Fruit fly (Drosophila melanogaster) whole organism, embryonic: ENCODE measurements around the gene CG46440.

ENCODE experiments used
- Bteb2 ChIP-seq: fragments of 200-800 bp; sonication (Bioruptor generic); optimal IDR thresholded peaks from 2 replicates; lab custom pipeline; 2016; ENCODE audit warnings: missing biosample characterization, missing genetic modification characterization
- CG11398 ChIP-seq: fragments of 200-800 bp; sonication (Bioruptor generic); optimal IDR thresholded peaks from 2 replicates; lab custom pipeline; 2016; ENCODE audit warnings: missing biosample characterization, missing genetic modification characterization
- CG11504 ChIP-seq: fragments of 200-800 bp; sonication (Bioruptor generic); optimal IDR thresholded peaks from 3 replicates; lab custom pipeline; 2019; ENCODE audit warnings: missing biosample characterization, mild to moderate bottlenecking, missing genetic modification characterization, moderate library complexity
- CG11560 ChIP-seq: fragments of 200-800 bp; sonication (Bioruptor generic); IDR thresholded peaks from 3 replicates; pipeline ENCODE4 v1.3.6; 2022; ENCODE audit warnings: missing biosample characterization, missing genetic modification characterization
- CG12155 ChIP-seq: fragments of 200-800 bp; sonication (Bioruptor generic); optimal IDR thresholded peaks from 3 replicates; lab custom pipeline; 2016; ENCODE audit warnings: missing biosample characterization, missing genetic modification characterization
- CG12219 ChIP-seq: fragments of 200-800 bp; sonication (Bioruptor generic); optimal IDR thresholded peaks from 3 replicates; lab custom pipeline; 2018; ENCODE audit warnings: missing biosample characterization, mild to moderate bottlenecking, missing genetic modification characterization
- CG12236 ChIP-seq: fragments of 200-800 bp; sonication (Bioruptor generic); optimal IDR thresholded peaks from 2 replicates; lab custom pipeline; 2016; ENCODE audit warnings: missing biosample characterization, missing genetic modification characterization
- CG12659 ChIP-seq: fragments of 200-800 bp; sonication (Bioruptor generic); optimal IDR thresholded peaks from 3 replicates; lab custom pipeline; 2017; ENCODE audit warnings: mild to moderate bottlenecking, missing biosample characterization, missing genetic modification reagents, missing genetic modification characterization
- CG13287 ChIP-seq: fragments of 200-800 bp; sonication (Bioruptor generic); IDR thresholded peaks from 2 replicates; pipeline ENCODE4 v1.3.6; 2022; ENCODE audit warnings: missing biosample characterization, missing genetic modification characterization; ENCODE audit not compliant: partially characterized antibody
- CG13424 ChIP-seq: fragments of 200-800 bp; sonication (Bioruptor generic); optimal IDR thresholded peaks from 2 replicates; lab custom pipeline; 2019; ENCODE audit warnings: missing biosample characterization, mild to moderate bottlenecking, missing genetic modification characterization, moderate library complexity
- CG13894 ChIP-seq: fragments of 200-800 bp; sonication (Bioruptor generic); optimal IDR thresholded peaks from 3 replicates; lab custom pipeline; 2018; ENCODE audit warnings: missing biosample characterization, mild to moderate bottlenecking, missing genetic modification characterization, moderate library complexity
- CG15696 ChIP-seq: fragments of 200-800 bp; sonication (Bioruptor generic); optimal IDR thresholded peaks from 2 replicates; lab custom pipeline; 2019; ENCODE audit warnings: missing biosample characterization, mild to moderate bottlenecking, missing genetic modification characterization, moderate library complexity
- CG17568 ChIP-seq: fragments of 200-800 bp; sonication (Bioruptor generic); optimal IDR thresholded peaks from 2 replicates; lab custom pipeline; 2018; ENCODE audit warnings: missing biosample characterization, mild to moderate bottlenecking, missing genetic modification characterization, moderate library complexity
- CG18476 ChIP-seq: fragments of 200-800 bp; sonication (Bioruptor generic); optimal IDR thresholded peaks from 2 replicates; lab custom pipeline; 2016; ENCODE audit warnings: missing biosample characterization, mild to moderate bottlenecking, missing genetic modification characterization
- CG2129 ChIP-seq: fragments of 200-800 bp; sonication (Bioruptor generic); IDR thresholded peaks from 2 replicates; pipeline ENCODE4 v1.3.6; 2022; ENCODE audit warnings: missing biosample characterization, missing genetic modification characterization; ENCODE audit not compliant: partially characterized antibody
- CG32532 ChIP-seq: fragments of 200-800 bp; sonication (Bioruptor generic); IDR thresholded peaks from 2 replicates; pipeline ENCODE4 v1.3.6; 2022; ENCODE audit warnings: missing biosample characterization, missing genetic modification characterization
- CG5245 ChIP-seq: fragments of 200-800 bp; sonication (Bioruptor generic); optimal IDR thresholded peaks from 3 replicates; lab custom pipeline; 2016; ENCODE audit warnings: missing biosample characterization, missing genetic modification characterization
- CG5953 ChIP-seq: fragments of 200-800 bp; sonication (Bioruptor generic); IDR thresholded peaks from 2 replicates; pipeline ENCODE4 v1.3.6; 2022; ENCODE audit warnings: missing biosample characterization, missing genetic modification characterization
- CG6654 ChIP-seq: fragments of 200-800 bp; sonication (Bioruptor generic); optimal IDR thresholded peaks from 2 replicates; lab custom pipeline; 2017; ENCODE audit warnings: missing biosample characterization, mild to moderate bottlenecking, missing genetic modification characterization
- CG6689 ChIP-seq: fragments of 200-800 bp; sonication (Bioruptor generic); IDR thresholded peaks from 2 replicates; pipeline ENCODE4 v1.3.6; 2022; ENCODE audit warnings: missing biosample characterization, missing genetic modification characterization
- CG6854 ChIP-seq: fragments of 200-800 bp; sonication (Bioruptor generic); optimal IDR thresholded peaks from 3 replicates; lab custom pipeline; 2017; ENCODE audit warnings: missing biosample characterization, mild to moderate bottlenecking, missing genetic modification characterization
- CG8388 ChIP-seq: fragments of 200-800 bp; sonication (Bioruptor generic); optimal IDR thresholded peaks from 2 replicates; lab custom pipeline; 2019; ENCODE audit warnings: missing biosample characterization, mild to moderate bottlenecking, missing genetic modification characterization, moderate library complexity
- D19B ChIP-seq: fragments of 200-800 bp; sonication (Bioruptor generic); optimal IDR thresholded peaks from 2 replicates; lab custom pipeline; 2017; ENCODE audit warnings: missing biosample characterization, mild to moderate bottlenecking, missing genetic modification characterization
- Drgx ChIP-seq: fragments of 200-800 bp; sonication (Bioruptor generic); IDR thresholded peaks from 2 replicates; pipeline ENCODE4 v1.3.6; 2022; ENCODE audit warnings: missing biosample characterization, missing genetic modification characterization
- Ets97D ChIP-seq: fragments of 200-800 bp; sonication (Bioruptor generic); optimal IDR thresholded peaks from 3 replicates; lab custom pipeline; 2016; ENCODE audit warnings: missing biosample characterization, missing genetic modification characterization
- MBD-R2 ChIP-seq: fragments of 200-800 bp; sonication (Bioruptor generic); IDR thresholded peaks from 2 replicates; pipeline ENCODE4 v1.3.6; 2022; ENCODE audit warnings: missing biosample characterization, missing genetic modification characterization
- Mad ChIP-seq: fragments of 200-800 bp; sonication (Bioruptor generic); optimal IDR thresholded peaks from 2 replicates; lab custom pipeline; 2016; ENCODE audit warnings: missing biosample characterization, missing genetic modification characterization
- Mrtf ChIP-seq: fragments of 200-800 bp; sonication (Bioruptor generic); IDR thresholded peaks from 3 replicates; pipeline ENCODE4 v1.3.6; 2022; ENCODE audit warnings: missing biosample characterization, missing genetic modification characterization
- NFAT ChIP-seq: fragments of 200-800 bp; sonication (Bioruptor generic); IDR thresholded peaks from 2 replicates; pipeline ENCODE4 v1.3.6; 2022; ENCODE audit warnings: missing biosample characterization, missing genetic modification characterization
- Neu2 ChIP-seq: fragments of 200-800 bp; sonication (Bioruptor generic); optimal IDR thresholded peaks from 3 replicates; lab custom pipeline; 2016; ENCODE audit warnings: missing biosample characterization, missing genetic modification characterization, borderline replicate concordance
- NfI ChIP-seq: fragments of 200-800 bp; sonication (Bioruptor generic); optimal IDR thresholded peaks from 3 replicates; lab custom pipeline; 2018; ENCODE audit warnings: missing biosample characterization, mild to moderate bottlenecking, missing genetic modification characterization, moderate library complexity
- Scr ChIP-seq: fragments of 200-800 bp; sonication (Bioruptor generic); IDR thresholded peaks from 2 replicates; pipeline ENCODE4 v1.3.6; 2022; ENCODE audit warnings: missing biosample characterization, missing genetic modification characterization; ENCODE audit not compliant: partially characterized antibody
- Side ChIP-seq: fragments of 200-800 bp; sonication (Bioruptor generic); optimal IDR thresholded peaks from 2 replicates; lab custom pipeline; 2016; ENCODE audit warnings: missing biosample characterization, missing genetic modification characterization
- TFAM ChIP-seq: fragments of 200-800 bp; sonication (Bioruptor generic); optimal IDR thresholded peaks from 2 replicates; lab custom pipeline; 2017; ENCODE audit warnings: missing biosample characterization, missing genetic modification characterization, inconsistent platforms
- ab ChIP-seq: fragments of 200-800 bp; sonication (Bioruptor generic); optimal IDR thresholded peaks from 2 replicates; lab custom pipeline; 2016; ENCODE audit warnings: missing biosample characterization, missing genetic modification characterization
- btn ChIP-seq: fragments of 200-800 bp; sonication (Bioruptor generic); optimal IDR thresholded peaks from 2 replicates; lab custom pipeline; 2016; ENCODE audit warnings: missing biosample characterization, missing genetic modification characterization
- crp ChIP-seq, 2 experiments: fragments of 200-800 bp; sonication (Bioruptor generic); optimal IDR thresholded peaks; 2 replicates in 1 of 2; 3 replicates in 1 of 2; lab custom pipeline; 2017; ENCODE audit warnings: missing biosample characterization in 2 of 2, missing genetic modification characterization in 2 of 2, mild to moderate bottlenecking in 1 of 2, moderate library complexity in 1 of 2
- fd3F ChIP-seq: fragments of 200-800 bp; sonication (Bioruptor generic); optimal IDR thresholded peaks from 2 replicates; lab custom pipeline; 2018; ENCODE audit warnings: missing biosample characterization, mild to moderate bottlenecking, missing genetic modification characterization, moderate library complexity
- fd64A ChIP-seq: fragments of 200-800 bp; sonication (Bioruptor generic); optimal IDR thresholded peaks from 3 replicates; lab custom pipeline; 2018; ENCODE audit warnings: missing biosample characterization, mild to moderate bottlenecking, missing genetic modification characterization
- gce ChIP-seq: fragments of 200-800 bp; sonication (Bioruptor generic); IDR thresholded peaks from 3 replicates; pipeline ENCODE4 v1.3.6; 2022; ENCODE audit warnings: missing biosample characterization, missing genetic modification characterization
- her ChIP-seq: fragments of 200-800 bp; sonication (Bioruptor generic); optimal IDR thresholded peaks from 2 replicates; lab custom pipeline; 2016; ENCODE audit warnings: missing biosample characterization, missing genetic modification characterization
- knrl ChIP-seq: fragments of 200-800 bp; sonication (Bioruptor generic); IDR thresholded peaks from 3 replicates; pipeline ENCODE4 v1.3.6; 2022; ENCODE audit warnings: missing biosample characterization, missing genetic modification characterization; ENCODE audit not compliant: partially characterized antibody
- lab ChIP-seq: fragments of 200-800 bp; sonication (Bioruptor generic); optimal IDR thresholded peaks from 3 replicates; lab custom pipeline; 2017; ENCODE audit warnings: missing biosample characterization, missing genetic modification characterization, mild to moderate bottlenecking, moderate library complexity, missing genetic modification reagents
- luna ChIP-seq: fragments of 200-800 bp; sonication (Bioruptor generic); optimal IDR thresholded peaks from 2 replicates; lab custom pipeline; 2016; ENCODE audit warnings: missing biosample characterization, missing genetic modification characterization
- nmo ChIP-seq: fragments of 200-800 bp; sonication (Bioruptor generic); optimal IDR thresholded peaks from 2 replicates; lab custom pipeline; 2018; ENCODE audit warnings: missing biosample characterization, mild to moderate bottlenecking, missing genetic modification characterization, moderate library complexity
- p53 ChIP-seq: fragments of 200-800 bp; sonication (Bioruptor generic); optimal IDR thresholded peaks from 2 replicates; lab custom pipeline; 2016; ENCODE audit warnings: missing biosample characterization, missing genetic modification characterization
- pros ChIP-seq: fragments of 200-800 bp; sonication (Bioruptor generic); optimal IDR thresholded peaks from 3 replicates; lab custom pipeline; 2019; ENCODE audit warnings: missing biosample characterization, mild to moderate bottlenecking, missing genetic modification characterization, moderate library complexity
- pum ChIP-seq: fragments of 200-800 bp; sonication (Bioruptor generic); optimal IDR thresholded peaks from 2 replicates; lab custom pipeline; 2016; ENCODE audit warnings: missing biosample characterization, missing genetic modification characterization
- rib ChIP-seq: fragments of 200-800 bp; sonication (Bioruptor generic); IDR thresholded peaks from 2 replicates; pipeline ENCODE4 v1.3.6; 2022; ENCODE audit warnings: missing biosample characterization, missing genetic modification characterization
- ssp ChIP-seq: fragments of 200-800 bp; sonication (Bioruptor generic); IDR thresholded peaks from 2 replicates; pipeline ENCODE4 v1.3.6; 2022; ENCODE audit warnings: missing biosample characterization, missing genetic modification characterization
- ttk ChIP-seq: fragments of 200-800 bp; sonication (Bioruptor generic); IDR thresholded peaks from 2 replicates; pipeline ENCODE4 v2.1.2; 2022; ENCODE audit warnings: missing biosample characterization, missing genetic modification characterization

Gene CG46440

DNA sequence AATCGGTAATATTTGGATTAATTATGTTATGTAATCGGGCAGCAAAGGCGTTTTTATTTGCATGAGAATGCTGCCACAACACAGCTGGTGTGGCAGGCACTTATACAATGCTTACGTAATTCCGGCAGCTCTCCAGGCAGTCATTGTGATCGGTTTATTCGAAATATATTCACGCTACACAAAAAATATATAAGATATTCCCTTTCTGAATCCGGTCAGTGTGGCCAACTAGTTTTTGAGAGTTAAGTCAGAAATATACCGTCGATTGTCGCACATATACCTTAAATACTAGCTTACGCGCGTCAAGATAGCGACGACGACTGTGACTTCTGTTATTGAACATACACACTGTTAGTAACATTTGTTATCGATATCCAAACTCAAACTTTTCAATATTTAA is 8.6 kb downstream of the CG46440 start, which contains the start of gene sun (continued):
- TF ChIP-seq CG11504 (no peak), rib (GFP tag; lab: Robert Waterston, UW) (no peak), CG11560 (tag; lab: Robert Waterston, UW) (no peak), CG5245 (GFP tag; lab: Kevin White, UChicago) (no peak), CG8388 (GFP tag; lab: Kevin White, UChicago) (no peak), CG13894 (tag; lab: Kevin White, UChicago) (no peak), ssp (GFP tag; lab: Robert Waterston, UW) (no peak), ab (GFP tag; lab: Kevin White, UChicago) (no peak), fd64A (GFP tag; lab: Kevin White, UChicago) (no peak), crp (GFP tag; optimal IDR thresholded peaks at IDR 0.05; lab: Kevin White, UChicago) (peak in 1 of 2 experiments; percentile 50), CG6689 (no peak), CG5953 (GFP tag; lab: Robert Waterston, UW) (no peak), pum (GFP tag; lab: Kevin White, UChicago) (no peak), CG18476 (GFP tag; lab: Kevin White, UChicago) (no peak), Mrtf (GFP tag; lab: Robert Waterston, UW) (no peak), Mad (no peak), NFAT (GFP tag; lab: Robert Waterston, UW) (no peak), knrl (no peak), CG13424 (tag; lab: Kevin White, UChicago) (no peak), ttk (no peak), D19B (GFP tag; lab: Kevin White, UChicago) (no peak), CG12236 (GFP tag; lab: Kevin White, UChicago) (no peak), CG12219 (GFP tag; lab: Kevin White, UChicago) (no peak), pros (GFP tag; lab: Kevin White, UChicago) (no peak), MBD-R2 (GFP tag; lab: Robert Waterston, UW) (peak; percentile 37; the same call in 1 of the 2 replicates), CG6854 (no peak), Drgx (GFP tag; lab: Robert Waterston, UW) (no peak), Bteb2 (GFP tag; lab: Kevin White, UChicago) (no peak), CG11398 (GFP tag; lab: Kevin White, UChicago) (no peak), CG12155 (GFP tag; lab: Kevin White, UChicago) (no peak), her (no peak), CG32532 (GFP tag; lab: Robert Waterston, UW) (no peak), CG12659 (peak; percentile 65), p53 (no peak), Side (GFP tag; lab: Kevin White, UChicago) (no peak), CG2129 (GFP tag; lab: Robert Waterston, UW) (no peak), TFAM (GFP tag; lab: Kevin White, UChicago) (no peak), luna (GFP tag; lab: Kevin White, UChicago) (no peak), nmo (GFP tag; lab: Kevin White, UChicago) (peak; percentile 3), CG17568 (GFP tag; lab: Kevin White, UChicago) (no peak), lab (GFP tag; lab: Kevin White, UChicago) (no peak), CG13287 (GFP tag; lab: Robert Waterston, UW) (peak; percentile 46; the same call in 1 of the 2 replicates), btn (no peak), NfI (GFP tag; lab: Kevin White, UChicago) (no peak), Scr (GFP tag; lab: Robert Waterston, UW) (peak; percentile 20; the same call in 1 of the 2 replicates), Neu2 (no peak), Ets97D (GFP tag; lab: Kevin White, UChicago) (peak; percentile 67), CG6654 (GFP tag; lab: Kevin White, UChicago) (no peak), fd3F (GFP tag; lab: Kevin White, UChicago) (no peak), CG15696 (tag; lab: Kevin White, UChicago) (no peak), gce (GFP tag; lab: Robert Waterston, UW) (no peak)
